Worm (Caenorhabditis elegans) whole organism, L4 larva: ENCODE data around the gene srj-18.

Experiments used
- F10B5.3 ChIP-seq: sonication (generic microtip); optimal IDR thresholded peaks from 2 replicates; lab custom pipeline; 2016; ENCODE audit warnings: mild to moderate bottlenecking, missing genetic modification characterization, missing compliant biosample characterization
- F26F4.8 ChIP-seq: fragments of 200-800 bp; sonication (Bioruptor generic); conservative IDR thresholded peaks from 2 replicates; pipeline ENCODE4 v1.3.6; 2022; ENCODE audit warnings: missing genetic modification characterization, missing compliant biosample characterization
- T20F7.1 ChIP-seq: fragments of 200-800 bp; sonication (Bioruptor generic); optimal IDR thresholded peaks from 2 replicates; lab custom pipeline; 2018; ENCODE audit warnings: mild to moderate bottlenecking, missing genetic modification characterization, missing compliant biosample characterization
- Y48G9A.11 ChIP-seq: fragments of 200-800 bp; sonication (Bioruptor generic); IDR thresholded peaks from 2 replicates; pipeline ENCODE4 v1.3.6; 2022; ENCODE audit warnings: missing genetic modification reagents, missing genetic modification characterization, missing compliant biosample characterization
- aha-1 ChIP-seq: fragments of 150-350 bp; peaks from one replicate; lab custom pipeline; 2014; ENCODE audit warnings: missing biosample characterization, missing genetic modification characterization
- aly-2 ChIP-seq: sonication (generic microtip); optimal IDR thresholded peaks from 2 replicates; lab custom pipeline; 2018; ENCODE audit warnings: missing biosample characterization, missing genetic modification characterization
- ceh-20 ChIP-seq: fragments of 200-800 bp; sonication (Bioruptor generic); IDR thresholded peaks from 2 replicates; pipeline ENCODE4 v1.3.6; 2022; ENCODE audit warnings: missing genetic modification reagents, missing genetic modification characterization, missing compliant biosample characterization
- ceh-28 ChIP-seq: fragments of 150-350 bp; optimal IDR thresholded peaks from 2 replicates; lab custom pipeline; 2014; ENCODE audit warnings: missing biosample characterization, missing genetic modification reagents, missing genetic modification characterization
- ceh-32 ChIP-seq: sonication (generic microtip); optimal IDR thresholded peaks from 2 replicates; lab custom pipeline; 2016; ENCODE audit warnings: mild to moderate bottlenecking, missing genetic modification characterization, missing compliant biosample characterization; ENCODE audit not compliant: poor library complexity
- ceh-44 ChIP-seq: fragments of 200-800 bp; sonication (Bioruptor generic); IDR thresholded peaks from 2 replicates; pipeline ENCODE4 v1.3.6; 2022; ENCODE audit warnings: missing genetic modification reagents, missing genetic modification characterization, missing compliant biosample characterization
- ces-1 ChIP-seq: fragments of 150-350 bp; sonication (generic microtip); optimal IDR thresholded peaks from 4 replicates; lab custom pipeline; 2014; ENCODE audit warnings: missing biosample characterization, missing genetic modification reagents, missing genetic modification characterization
- cey-2 ChIP-seq: sonication (generic microtip); optimal IDR thresholded peaks from 3 replicates; lab custom pipeline; 2017; ENCODE audit warnings: missing genetic modification characterization, mild to moderate bottlenecking, missing compliant biosample characterization, antibody characterized with exemption, borderline replicate concordance; ENCODE audit not compliant: insufficient read depth
- ctbp-1 ChIP-seq: fragments of 200-800 bp; sonication (Bioruptor generic); IDR thresholded peaks from 2 replicates; pipeline ENCODE4 v1.3.6; 2022; ENCODE audit warnings: missing genetic modification reagents, missing genetic modification characterization, missing compliant biosample characterization
- daf-12 ChIP-seq: fragments of 150-350 bp; optimal IDR thresholded peaks from 2 replicates; lab custom pipeline; 2014; ENCODE audit warnings: missing biosample characterization, missing genetic modification reagents, missing genetic modification characterization
- daf-16 ChIP-seq, 3 experiments: sonication (generic microtip); optimal IDR thresholded peaks; 2 replicates each; lab custom pipeline; 2016 to 2017; ENCODE audit warnings: missing genetic modification characterization in 3 of 3, missing genetic modification reagents in 3 of 3, mild to moderate bottlenecking in 2 of 3, missing compliant biosample characterization in 2 of 3, missing biosample characterization in 1 of 3, moderate library complexity in 1 of 3
- daf-8 ChIP-seq: fragments of 200-800 bp; sonication (Bioruptor generic); IDR thresholded peaks from 2 replicates; pipeline ENCODE4 v1.3.6; 2022; ENCODE audit warnings: missing genetic modification characterization, missing compliant biosample characterization
- dmd-8 ChIP-seq: fragments of 200-800 bp; sonication (Bioruptor generic); IDR thresholded peaks from 2 replicates; pipeline ENCODE4 v1.3.6; 2022; ENCODE audit warnings: missing genetic modification characterization, missing compliant biosample characterization
- dve-1 ChIP-seq: sonication (generic microtip); optimal IDR thresholded peaks from 2 replicates; lab custom pipeline; 2017; ENCODE audit warnings: antibody characterized with exemption, mild to moderate bottlenecking, missing genetic modification characterization, missing compliant biosample characterization; ENCODE audit not compliant: insufficient read depth
- egl-43 ChIP-seq: fragments of 200-800 bp; sonication (Bioruptor generic); IDR thresholded peaks from 2 replicates; pipeline ENCODE4 v1.3.6; 2022; ENCODE audit warnings: missing genetic modification reagents, missing genetic modification characterization, missing compliant biosample characterization
- fkh-10 ChIP-seq: fragments of 150-350 bp; optimal IDR thresholded peaks from 2 replicates; lab custom pipeline; 2014; ENCODE audit warnings: missing biosample characterization, missing genetic modification reagents, missing genetic modification characterization
- lin-39 ChIP-seq: fragments of 150-350 bp; optimal IDR thresholded peaks from 2 replicates; lab custom pipeline; 2014; ENCODE audit warnings: missing biosample characterization, missing genetic modification reagents, missing genetic modification characterization
- lsy-2 ChIP-seq, 2 experiments: fragments of 150-350 bp in 1 of 2; sonication (generic microtip) in 1 of 2; optimal IDR thresholded peaks; 2 replicates each; lab custom pipeline; 2014 to 2017; ENCODE audit warnings: missing biosample characterization in 2 of 2, missing genetic modification characterization in 2 of 2
- mdl-1 ChIP-seq, 2 experiments: fragments of 150-350 bp in 1 of 2; sonication (generic microtip) in 1 of 2; optimal IDR thresholded peaks; 2 replicates each; lab custom pipeline; 2014 to 2017; ENCODE audit warnings: missing biosample characterization in 2 of 2, missing genetic modification characterization in 2 of 2
- sdz-12 ChIP-seq: fragments of 200-800 bp; sonication (Bioruptor generic); optimal IDR thresholded peaks from 2 replicates; lab custom pipeline; 2018; ENCODE audit warnings: mild to moderate bottlenecking, missing genetic modification characterization, missing compliant biosample characterization
- set-16 ChIP-seq: fragments of 200-800 bp; sonication (Bioruptor generic); IDR thresholded peaks from 2 replicates; pipeline ENCODE4 v1.3.6; 2022; ENCODE audit warnings: missing genetic modification reagents, missing genetic modification characterization, missing compliant biosample characterization
- skn-1 ChIP-seq: fragments of 150-350 bp; optimal IDR thresholded peaks from 2 replicates; lab custom pipeline; 2014; ENCODE audit warnings: missing biosample characterization, missing genetic modification characterization
- unc-39 ChIP-seq: sonication (generic microtip); optimal IDR thresholded peaks from 2 replicates; lab custom pipeline; 2017; ENCODE audit warnings: missing biosample characterization, missing genetic modification characterization
- unc-62 ChIP-seq, 3 experiments: fragments of 150-350 bp in 1 of 3; sonication (generic microtip); optimal IDR thresholded peaks in 2 of 3; peaks in 1 of 3; 1 replicate in 1 of 3; 2 replicates in 2 of 3; lab custom pipeline; 2014 to 2017; ENCODE audit warnings: missing biosample characterization in 3 of 3, missing genetic modification characterization in 3 of 3, missing genetic modification reagents in 3 of 3, missing genotype in 1 of 3
- vab-7 ChIP-seq: fragments of 200-800 bp; sonication (Bioruptor generic); IDR thresholded peaks from 2 replicates; pipeline ENCODE4 v1.3.6; 2022; ENCODE audit warnings: missing genetic modification reagents, missing genetic modification characterization, missing compliant biosample characterization
- ztf-7 ChIP-seq: fragments of 150-350 bp; optimal IDR thresholded peaks from 2 replicates; lab custom pipeline; 2014; ENCODE audit warnings: missing biosample characterization, missing genetic modification characterization

srj-18 gene

ce11 chrV:2778458-2778857 lies 4.3 kb downstream of the srj-18 start:
- peak; percentile 80 for TF ChIP-seq set-16 (GFP tag; lab: Robert Waterston, UW)

- TF ChIP-seq unc-39 (tag; lab: Kevin White, UChicago) (no peak), ceh-44 (no peak), egl-43 (GFP tag; lab: Robert Waterston, UW) (no peak), Y48G9A.11 (GFP tag; lab: Robert Waterston, UW) (no peak), daf-12 (tag; lab: Kevin White, UChicago) (no peak), ceh-20 (GFP tag; lab: Robert Waterston, UW) (no peak), skn-1 (tag; lab: Kevin White, UChicago) (no peak), ctbp-1 (GFP tag; lab: Robert Waterston, UW) (no peak), lsy-2 (tag; optimal IDR thresholded peaks at IDR 0.05; lab: Kevin White, UChicago) (no peak), aly-2 (no peak), mdl-1 (tag; optimal IDR thresholded peaks at IDR 0.05; lab: Kevin White, UChicago) (no peak), F26F4.8 (no peak)
These were observed 6.6 kb downstream of the srj-18 start, which contains the start of gene R05D8.11 for ce11 chrV:2780786-2781185. Gene R05D8.11 (minus strand): TSS chrV:2780886.

ce11 chrV:2792958-2793357 lies 18.8 kb downstream of the srj-18 start:
- TF ChIP-seq aha-1 (tag; lab: Kevin White, UChicago), result peak; percentile 66
- TF ChIP-seq ceh-28, result no peak
- TF ChIP-seq lin-39 (tag; lab: Kevin White, UChicago), result no peak
- no peak for TF ChIP-seq T20F7.1 (GFP tag; lab: Kevin White, UChicago)

- TF ChIP-seq sdz-12 (GFP tag; lab: Kevin White, UChicago) (no peak), ces-1 (GFP tag; lab: Kevin White, UChicago) (no peak), T20F7.1 (GFP tag; lab: Kevin White, UChicago) (no peak), dve-1 (tag; lab: Kevin White, UChicago) (no peak), ceh-32 (tag; lab: Kevin White, UChicago) (no peak), fkh-10 (GFP tag; lab: Kevin White, UChicago) (no peak), unc-62 (GFP tag; optimal IDR thresholded peaks at IDR 0.05 in 1 of 2; lab: Kevin White, UChicago) (no peak), unc-62 (tag; optimal IDR thresholded peaks at IDR 0.05; lab: Kevin White, UChicago) (no peak), Y48G9A.11 (GFP tag; lab: Robert Waterston, UW) (no peak), cey-2 (tag; lab: Kevin White, UChicago) (no peak), dmd-8 (GFP tag; lab: Robert Waterston, UW) (no peak), ztf-7 (no peak), daf-8 (no peak), F10B5.3 (tag; lab: Kevin White, UChicago) (no peak), mdl-1 (tag; optimal IDR thresholded peaks at IDR 0.05; lab: Kevin White, UChicago) (no peak)
These were observed 21.9 kb downstream of the srj-18 start, which contains the start of gene F54E2.2 for ce11 chrV:2795998-2796397. Gene F54E2.2 (plus strand): TSS chrV:2796298.

ce11 chrV:2799172-2799869 lies 25.2 kb downstream of the srj-18 start:
- TF ChIP-seq set-16 (GFP tag; lab: Robert Waterston, UW) (peak; percentile 53; the same call in 1 of the 2 replicates), vab-7 (no peak)

ce11 chrV:2800676-2801075 lies 26.5 kb downstream of the srj-18 start:
- peak; percentile 67 for TF ChIP-seq set-16 (GFP tag; lab: Robert Waterston, UW)
- TF ChIP-seq daf-16 (GFP tag; optimal IDR thresholded peaks at IDR 0.05; lab: Kevin White, UChicago), result peak in 1 of 2 experiments; percentile 17
- no peak for TF ChIP-seq daf-16 (tag; optimal IDR thresholded peaks at IDR 0.05; lab: Kevin White, UChicago)
- no peak for TF ChIP-seq dmd-8 (GFP tag; lab: Robert Waterston, UW)
- TF ChIP-seq aha-1 (tag; lab: Kevin White, UChicago), result peak; percentile 47
